Worm (Caenorhabditis elegans) whole organism, L4 larva: ENCODE data around the gene egas-2.

Source experiments
- Y5F2A.4 ChIP-seq: fragments of 200-800 bp; sonication (Bioruptor generic); optimal IDR thresholded peaks from 2 replicates; lab custom pipeline; 2018; ENCODE audit warnings: mild to moderate bottlenecking, missing genetic modification characterization, missing compliant biosample characterization
- aha-1 ChIP-seq: fragments of 150-350 bp; peaks from one replicate; lab custom pipeline; 2014; ENCODE audit warnings: missing biosample characterization, missing genetic modification characterization
- aly-2 ChIP-seq: sonication (generic microtip); optimal IDR thresholded peaks from 2 replicates; lab custom pipeline; 2018; ENCODE audit warnings: missing biosample characterization, missing genetic modification characterization
- attf-4 ChIP-seq: sonication (generic microtip); optimal IDR thresholded peaks from 3 replicates; lab custom pipeline; 2017; ENCODE audit warnings: missing biosample characterization, missing genetic modification characterization
- ceh-20 ChIP-seq: fragments of 200-800 bp; sonication (Bioruptor generic); IDR thresholded peaks from 2 replicates; pipeline ENCODE4 v1.3.6; 2022; ENCODE audit warnings: missing genetic modification reagents, missing genetic modification characterization, missing compliant biosample characterization
- ceh-28 ChIP-seq: fragments of 150-350 bp; optimal IDR thresholded peaks from 2 replicates; lab custom pipeline; 2014; ENCODE audit warnings: missing biosample characterization, missing genetic modification reagents, missing genetic modification characterization
- ceh-62 ChIP-seq: sonication (generic microtip); optimal IDR thresholded peaks from 2 replicates; lab custom pipeline; 2017; ENCODE audit warnings: missing biosample characterization, missing genetic modification characterization
- dmd-6 ChIP-seq: fragments of 200-800 bp; sonication (Bioruptor generic); IDR thresholded peaks from 2 replicates; pipeline ENCODE4 v1.3.6; 2022; ENCODE audit warnings: missing genetic modification reagents, missing genetic modification characterization, missing compliant biosample characterization
- dmd-9 ChIP-seq: fragments of 200-800 bp; sonication (Bioruptor generic); IDR thresholded peaks from 2 replicates; pipeline ENCODE4 v1.3.6; 2022; ENCODE audit warnings: missing genetic modification reagents, missing genetic modification characterization, missing compliant biosample characterization
- egl-43 ChIP-seq: fragments of 200-800 bp; sonication (Bioruptor generic); IDR thresholded peaks from 2 replicates; pipeline ENCODE4 v1.3.6; 2022; ENCODE audit warnings: missing genetic modification reagents, missing genetic modification characterization, missing compliant biosample characterization
- fos-1 ChIP-seq: fragments of 150-350 bp; optimal IDR thresholded peaks from 2 replicates; lab custom pipeline; 2014; ENCODE audit warnings: missing biosample characterization, missing genetic modification characterization
- gei-8 ChIP-seq: fragments of 200-800 bp; sonication (Bioruptor generic); optimal IDR thresholded peaks from 2 replicates; lab custom pipeline; 2018; ENCODE audit warnings: mild to moderate bottlenecking, missing genetic modification characterization, missing compliant biosample characterization
- hlh-30 ChIP-seq: sonication (generic microtip); optimal IDR thresholded peaks from 2 replicates; lab custom pipeline; 2017; ENCODE audit warnings: antibody characterized with exemption, mild to moderate bottlenecking, missing genetic modification characterization, missing compliant biosample characterization; ENCODE audit not compliant: insufficient read depth
- lin-1 ChIP-seq: fragments of 200-800 bp; sonication (Bioruptor generic); IDR thresholded peaks from 2 replicates; pipeline ENCODE4 v1.3.6; 2022; ENCODE audit warnings: missing genetic modification reagents, missing genetic modification characterization, missing compliant biosample characterization
- lin-29 ChIP-seq: fragments of 200-800 bp; sonication (Bioruptor generic); IDR thresholded peaks from 2 replicates; pipeline ENCODE4 v1.3.6; 2022; ENCODE audit warnings: missing genetic modification reagents, missing genetic modification characterization, missing compliant biosample characterization
- lin-38 ChIP-seq: fragments of 200-800 bp; sonication (Bioruptor generic); IDR thresholded peaks from 2 replicates; pipeline ENCODE4 v1.3.6; 2022; ENCODE audit warnings: missing genetic modification reagents, missing genetic modification characterization, missing compliant biosample characterization
- lin-39 ChIP-seq: fragments of 150-350 bp; optimal IDR thresholded peaks from 2 replicates; lab custom pipeline; 2014; ENCODE audit warnings: missing biosample characterization, missing genetic modification reagents, missing genetic modification characterization
- madf-5 ChIP-seq, 2 experiments: fragments of 200-800 bp; sonication (Bioruptor generic); IDR thresholded peaks; 2 replicates each; pipeline ENCODE4 v1.3.6; 2022; ENCODE audit warnings: missing compliant biosample characterization in 2 of 2, missing genetic modification characterization in 2 of 2
- mdl-1 ChIP-seq, 2 experiments: fragments of 150-350 bp in 1 of 2; sonication (generic microtip) in 1 of 2; optimal IDR thresholded peaks; 2 replicates each; lab custom pipeline; 2014 to 2017; ENCODE audit warnings: missing biosample characterization in 2 of 2, missing genetic modification characterization in 2 of 2
- nhr-11 ChIP-seq: fragments of 150-350 bp; optimal IDR thresholded peaks from 2 replicates; lab custom pipeline; 2014; ENCODE audit warnings: missing biosample characterization, missing genetic modification characterization
- nhr-76 ChIP-seq: fragments of 150-350 bp; optimal IDR thresholded peaks from 2 replicates; lab custom pipeline; 2014; ENCODE audit warnings: missing biosample characterization, missing genetic modification characterization
- pha-4 ChIP-seq, 2 experiments: fragments of 150-350 bp in 1 of 2; fragments of 200-800 bp in 1 of 2; sonication (Bioruptor generic) in 1 of 2; IDR thresholded peaks in 1 of 2; optimal IDR thresholded peaks in 1 of 2; 2 replicates each; pipeline versions ENCODE4 v1.3.6 to Lab custom; 2014 to 2022; ENCODE audit warnings: missing genetic modification characterization in 2 of 2, missing genetic modification reagents in 2 of 2, missing biosample characterization in 1 of 2, missing compliant biosample characterization in 1 of 2
- sdz-12 ChIP-seq: fragments of 200-800 bp; sonication (Bioruptor generic); optimal IDR thresholded peaks from 2 replicates; lab custom pipeline; 2018; ENCODE audit warnings: mild to moderate bottlenecking, missing genetic modification characterization, missing compliant biosample characterization
- set-16 ChIP-seq: fragments of 200-800 bp; sonication (Bioruptor generic); IDR thresholded peaks from 2 replicates; pipeline ENCODE4 v1.3.6; 2022; ENCODE audit warnings: missing genetic modification reagents, missing genetic modification characterization, missing compliant biosample characterization
- skn-1 ChIP-seq: fragments of 150-350 bp; optimal IDR thresholded peaks from 2 replicates; lab custom pipeline; 2014; ENCODE audit warnings: missing biosample characterization, missing genetic modification characterization
- snpc-1.2 ChIP-seq: fragments of 200-800 bp; sonication (Bioruptor generic); IDR thresholded peaks from 2 replicates; pipeline ENCODE4 v1.3.6; 2022; ENCODE audit warnings: missing genetic modification reagents, missing genetic modification characterization, missing compliant biosample characterization
- spr-3 ChIP-seq: fragments of 200-800 bp; sonication (Bioruptor generic); optimal IDR thresholded peaks from 2 replicates; lab custom pipeline; 2018; ENCODE audit warnings: mild to moderate bottlenecking, missing genetic modification characterization, missing compliant biosample characterization
- tag-97 ChIP-seq: fragments of 200-800 bp; sonication (Bioruptor generic); IDR thresholded peaks from 2 replicates; pipeline ENCODE4 v1.3.6; 2022; ENCODE audit warnings: missing genetic modification characterization, missing compliant biosample characterization
- unc-62 ChIP-seq, 3 experiments: fragments of 150-350 bp in 1 of 3; sonication (generic microtip); optimal IDR thresholded peaks in 2 of 3; peaks in 1 of 3; 1 replicate in 1 of 3; 2 replicates in 2 of 3; lab custom pipeline; 2014 to 2017; ENCODE audit warnings: missing biosample characterization in 3 of 3, missing genetic modification characterization in 3 of 3, missing genetic modification reagents in 3 of 3, missing genotype in 1 of 3
- vab-7 ChIP-seq: fragments of 200-800 bp; sonication (Bioruptor generic); IDR thresholded peaks from 2 replicates; pipeline ENCODE4 v1.3.6; 2022; ENCODE audit warnings: missing genetic modification reagents, missing genetic modification characterization, missing compliant biosample characterization
- zfp-2 ChIP-seq: sonication (generic microtip); optimal IDR thresholded peaks from 2 replicates; lab custom pipeline; 2016; ENCODE audit warnings: mild to moderate bottlenecking, missing genetic modification characterization, missing compliant biosample characterization
- ztf-7 ChIP-seq: fragments of 150-350 bp; optimal IDR thresholded peaks from 2 replicates; lab custom pipeline; 2014; ENCODE audit warnings: missing biosample characterization, missing genetic modification characterization

The egas-2 gene

ce11 chrV:18667179-18667578, 17.0 kb downstream of the egas-2 start:
- TF ChIP-seq mdl-1 (tag; optimal IDR thresholded peaks at IDR 0.05; lab: Kevin White, UChicago) (no peak), aha-1 (tag; lab: Kevin White, UChicago) (peak; percentile 92), lin-39 (no peak), sdz-12 (no peak), lin-1 (GFP tag; lab: Robert Waterston, UW) (no peak)

- TF ChIP-seq nhr-11 (tag; lab: Kevin White, UChicago) (no peak), Y5F2A.4 (GFP tag; lab: Kevin White, UChicago) (no peak), spr-3 (GFP tag; lab: Kevin White, UChicago) (no peak), lin-29 (GFP tag; lab: Robert Waterston, UW) (no peak), hlh-30 (tag; lab: Kevin White, UChicago) (no peak)
Observed at ce11 chrV:18670017-18670416, 19.9 kb downstream of the egas-2 start, which contains the start of gene Y69H2.10. TSS of gene Y69H2.10 (plus strand) at chrV:18670317.

- no peak for TF ChIP-seq lin-29 (GFP tag; lab: Robert Waterston, UW)
- no peak for TF ChIP-seq tag-97 (GFP tag; lab: Robert Waterston, UW)
- TF ChIP-seq ztf-7 (tag; lab: Kevin White, UChicago): no peak
- TF ChIP-seq mdl-1 (tag; optimal IDR thresholded peaks at IDR 0.05; lab: Kevin White, UChicago): no peak
- no peak for TF ChIP-seq hlh-30 (tag; lab: Kevin White, UChicago)
- no peak for TF ChIP-seq lin-38
- TF ChIP-seq attf-4 (tag; lab: Kevin White, UChicago): no peak
- no peak for TF ChIP-seq pha-4 (GFP tag; IDR thresholded peaks at IDR 0.05; lab: Robert Waterston, UW)
- no peak for TF ChIP-seq pha-4 (tag; optimal IDR thresholded peaks at IDR 0.05; lab: Kevin White, UChicago)
- no peak for TF ChIP-seq aly-2 (tag; lab: Kevin White, UChicago)
- no peak for TF ChIP-seq madf-5 (GFP tag; IDR thresholded peaks at IDR 0.05; lab: Robert Waterston, UW)
- TF ChIP-seq egl-43 (GFP tag; lab: Robert Waterston, UW): no peak
- no peak for TF ChIP-seq zfp-2
- TF ChIP-seq set-16: 0 out of 2 replicates have a peak, but pooled peaks have one; percentile 21
- TF ChIP-seq snpc-1.2 (GFP tag; lab: Robert Waterston, UW): 0 out of 2 replicates have a peak, but pooled peaks have one; percentile 18
- TF ChIP-seq ceh-20 (GFP tag; lab: Robert Waterston, UW): no peak
- TF ChIP-seq fos-1 (tag; lab: Kevin White, UChicago): no peak
- no peak for TF ChIP-seq skn-1 (tag; lab: Kevin White, UChicago)
- peak in 1 of 2 experiments; percentile 58 for TF ChIP-seq unc-62 (GFP tag; optimal IDR thresholded peaks at IDR 0.05 in 1 of 2; lab: Kevin White, UChicago)
- TF ChIP-seq unc-62 (tag; optimal IDR thresholded peaks at IDR 0.05; lab: Kevin White, UChicago): no peak
- TF ChIP-seq dmd-9 (GFP tag; lab: Robert Waterston, UW): 0 out of 2 replicates have a peak, but pooled peaks have one; percentile 9
- no peak for TF ChIP-seq vab-7 (GFP tag; lab: Robert Waterston, UW)
- TF ChIP-seq gei-8: no peak
- no peak for TF ChIP-seq nhr-76
Observed at ce11 chrV:18671811-18672210, 21.7 kb downstream of the egas-2 start.

- TF ChIP-seq ceh-62 (tag; lab: Kevin White, UChicago) (no peak), dmd-6 (GFP tag; lab: Robert Waterston, UW) (no peak), set-16 (peak; percentile 70; the same call in 1 of the 2 replicates)
Observed at ce11 chrV:18674367-18674766, 24.2 kb downstream of the egas-2 start.

- peak; percentile 37 for TF ChIP-seq ceh-28
- TF ChIP-seq, all 104 proteins: peak for 1; not testable (repeated sequence) for 103
Observed at ce11 chrV:18675390-18675789, 25.2 kb downstream of the egas-2 start.
